Fruit fly (Drosophila melanogaster) S2 (cell line): ENCODE results near the gene ru.

Experiments used
- CG8478 ChIP-seq: fragments of >200 bp; optimal IDR thresholded peaks from 2 replicates; lab custom pipeline; 2018
- CTCF ChIP-seq, 2 experiments: fragments of >200 bp; optimal IDR thresholded peaks; 2 replicates each; lab custom pipeline; 2018

DNA sequence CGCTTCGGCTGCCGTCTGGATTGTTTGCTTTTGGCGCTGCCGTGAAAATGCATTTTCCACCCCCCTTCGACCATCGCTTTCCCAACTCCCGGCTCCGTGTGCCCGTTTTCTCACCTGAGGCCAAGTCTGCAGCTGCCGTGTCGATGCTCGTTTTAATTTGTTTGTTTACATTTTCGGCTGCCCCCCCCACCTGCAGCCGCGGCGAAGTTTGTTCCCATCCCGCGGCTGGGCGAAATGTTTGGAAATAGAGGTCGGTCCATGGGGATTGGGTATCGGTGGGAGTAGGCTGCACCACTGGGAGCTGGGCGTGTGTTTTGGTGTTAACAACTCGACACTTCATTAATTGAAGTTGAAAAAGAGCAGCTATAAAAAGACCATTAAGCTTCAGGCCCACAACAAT lies 49.5 kb downstream of the ru start:
- TF ChIP-seq CG8478 = no peak
- no peak for TF ChIP-seq CTCF (optimal IDR thresholded peaks at IDR 0.05; lab: Kevin White, UChicago)
